Worm (Caenorhabditis elegans): ENCODE data around the gene R08E5.4.

DNA sequence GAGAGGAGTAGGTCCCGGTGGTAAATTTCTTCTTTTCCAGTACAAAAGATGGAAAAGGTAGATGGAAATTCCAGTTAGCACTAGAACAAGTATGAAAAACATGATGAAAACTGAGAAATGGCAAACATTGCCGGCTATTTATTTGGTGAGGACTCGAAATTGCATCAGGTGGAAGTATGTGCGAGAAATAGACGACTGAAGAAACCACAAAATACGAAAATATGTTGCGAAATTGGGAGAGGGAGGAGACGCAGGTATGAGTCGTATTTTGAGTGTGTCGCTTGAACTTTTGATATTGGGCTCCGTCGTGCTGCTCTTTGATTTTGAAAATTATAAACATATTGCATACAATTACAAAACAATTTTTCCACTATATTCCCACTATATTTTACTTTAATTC lies 35.0 kb downstream of the R08E5.4 start, which contains the start of gene cyp-33C8:
- no peak for TF ChIP-seq ama-1 (optimal IDR thresholded peaks at IDR 0.05)
- TF ChIP-seq tra-4 (tag; optimal IDR thresholded peaks at IDR 0.05) = no peak
- no peak for TF ChIP-seq tbx-37 (GFP tag; conservative IDR thresholded peaks at IDR 0.05)
- TF ChIP-seq ceh-13 (GFP tag; optimal IDR thresholded peaks at IDR 0.05) = no peak
- TF ChIP-seq flt-1 (GFP tag; IDR thresholded peaks at IDR 0.05) = no peak
- TF ChIP-seq F13C5.2 (tag; optimal IDR thresholded peaks at IDR 0.05) = no peak

Measured in whole organism, early embryonic.